Fruit fly (Drosophila melanogaster): ENCODE measurements around the gene mth.
A peak's percentile ranks its signal among the peaks of the same experiment; 100 is the strongest.

Gene mth

DNA sequence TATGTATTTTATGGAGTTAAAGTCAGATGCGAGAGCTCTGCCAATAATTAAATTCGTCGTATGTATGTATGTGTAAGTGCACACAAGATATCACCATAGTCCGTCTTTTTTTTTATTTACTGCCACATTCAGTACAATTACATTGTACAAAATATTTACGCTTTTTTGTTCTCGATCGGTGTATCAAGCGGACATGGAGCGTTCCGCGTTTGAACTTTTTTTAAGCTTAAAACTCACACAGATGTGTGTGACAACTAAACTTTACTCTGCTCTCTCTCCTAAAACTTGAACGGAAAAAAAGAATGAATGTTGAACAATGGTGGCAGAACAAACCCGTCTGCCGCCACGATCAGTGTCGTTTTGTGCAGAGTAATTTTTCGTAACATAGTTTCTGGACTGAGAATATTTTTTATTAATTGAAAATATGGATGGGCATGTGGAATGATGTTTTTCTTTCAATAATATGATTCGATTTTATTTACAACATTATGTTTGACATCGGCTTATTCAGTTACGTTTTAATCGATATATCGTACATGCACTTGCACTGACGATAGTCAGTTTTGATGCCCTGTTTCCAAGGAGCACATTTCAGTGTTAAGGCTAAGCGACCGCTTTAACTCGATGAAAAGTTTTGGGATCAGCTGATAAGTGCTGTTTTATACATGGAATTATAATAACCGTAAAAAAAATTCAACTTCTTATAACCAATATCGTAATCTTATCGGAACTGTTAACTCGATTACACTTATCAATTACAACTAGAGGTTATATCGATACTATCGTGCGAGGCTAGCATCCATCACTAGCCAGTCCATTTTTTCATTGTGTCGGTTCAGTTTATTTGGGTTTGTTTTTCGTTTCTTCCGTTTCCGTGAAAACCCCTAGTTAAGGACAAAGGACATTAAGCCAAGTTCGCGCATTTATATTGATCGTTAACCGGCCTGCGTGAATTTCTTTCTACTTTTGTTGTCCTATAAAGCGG is at the start of gene mth:
TSS of gene mth (minus strand) at position 302 of the 985 bp plus-strand sequence.
- TF ChIP-seq CG10348 (GFP tag; IDR thresholded peaks at IDR 0.05) (no peak), CG8159 (tag; optimal IDR thresholded peaks at IDR 0.05) (no peak), EcR (GFP tag; optimal IDR thresholded peaks at IDR 0.05) (no peak), fd96Ca (GFP tag; IDR thresholded peaks at IDR 0.05) (no peak; the same call in 1 of the 3 replicates), Pif1A (GFP tag; optimal IDR thresholded peaks at IDR 0.05) (peak; percentile 48), CG13204 (GFP tag; optimal IDR thresholded peaks at IDR 0.05) (no peak), Pif1B (GFP tag; optimal IDR thresholded peaks at IDR 0.05) (peak; percentile 9), D1 (tag; optimal IDR thresholded peaks at IDR 0.05) (no peak), gl (tag; optimal IDR thresholded peaks at IDR 0.05) (peak; percentile 20), rn (GFP tag; IDR thresholded peaks at IDR 0.05) (peak; percentile 47; the same call in 1 of the 2 replicates), CG9948 (tag; optimal IDR thresholded peaks at IDR 0.05) (no peak), Ets98B (GFP tag; IDR thresholded peaks at IDR 0.05) (peak; percentile 5; the same call in 1 of the 2 replicates), CG34367 (tag; optimal IDR thresholded peaks at IDR 0.05) (no peak), CG8301 (tag; optimal IDR thresholded peaks at IDR 0.05) (no peak), CG15710 (tag; optimal IDR thresholded peaks at IDR 0.05) (peak; percentile 28), CG12605 (GFP tag; IDR thresholded peaks at IDR 0.05) (no peak), Snoo (tag; optimal IDR thresholded peaks at IDR 0.05) (peak; percentile 23), CG14655 (GFP tag; optimal IDR thresholded peaks at IDR 0.05) (no peak), CG17806 (tag; optimal IDR thresholded peaks at IDR 0.05) (no peak), CG32121 (GFP tag; IDR thresholded peaks at IDR 0.05) (peak; percentile 49; the same call in 1 of the 2 replicates), CG4496 (GFP tag; IDR thresholded peaks at IDR 0.05) (no peak; the same call in 1 of the 3 replicates)

DNA sequence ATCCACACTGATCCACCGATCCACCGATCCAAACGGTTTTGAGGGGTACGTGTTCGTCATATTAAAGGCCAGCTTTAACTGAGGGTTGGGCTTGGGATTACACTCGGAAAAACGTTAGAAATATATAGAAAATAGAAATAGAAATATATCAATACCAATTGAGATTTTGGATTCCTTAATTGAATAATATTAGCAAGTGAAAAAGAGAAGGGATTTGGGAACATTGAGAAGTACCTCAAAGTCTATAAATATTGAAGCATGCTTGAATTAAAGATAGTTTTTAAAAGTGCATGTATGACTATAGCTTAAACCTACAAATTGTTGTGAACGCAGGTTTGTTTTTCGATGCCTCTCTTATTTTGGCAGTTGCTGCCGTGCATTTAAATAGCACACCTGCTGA is 48.4 kb upstream of the mth start:
- no peak for TF ChIP-seq CG12605 (GFP tag; IDR thresholded peaks at IDR 0.05)
- no peak for TF ChIP-seq CG10348 (GFP tag; IDR thresholded peaks at IDR 0.05)
- TF ChIP-seq CG17806 (tag; optimal IDR thresholded peaks at IDR 0.05), result no peak
- no peak for TF ChIP-seq gl (tag; optimal IDR thresholded peaks at IDR 0.05)
- TF ChIP-seq Snoo (tag; optimal IDR thresholded peaks at IDR 0.05), result no peak
- TF ChIP-seq rn (GFP tag; IDR thresholded peaks at IDR 0.05), result no peak
- no peak for TF ChIP-seq CG34367 (tag; optimal IDR thresholded peaks at IDR 0.05)
- no peak for TF ChIP-seq CG14655 (GFP tag; optimal IDR thresholded peaks at IDR 0.05)
- TF ChIP-seq D1 (tag; optimal IDR thresholded peaks at IDR 0.05), result no peak

DNA sequence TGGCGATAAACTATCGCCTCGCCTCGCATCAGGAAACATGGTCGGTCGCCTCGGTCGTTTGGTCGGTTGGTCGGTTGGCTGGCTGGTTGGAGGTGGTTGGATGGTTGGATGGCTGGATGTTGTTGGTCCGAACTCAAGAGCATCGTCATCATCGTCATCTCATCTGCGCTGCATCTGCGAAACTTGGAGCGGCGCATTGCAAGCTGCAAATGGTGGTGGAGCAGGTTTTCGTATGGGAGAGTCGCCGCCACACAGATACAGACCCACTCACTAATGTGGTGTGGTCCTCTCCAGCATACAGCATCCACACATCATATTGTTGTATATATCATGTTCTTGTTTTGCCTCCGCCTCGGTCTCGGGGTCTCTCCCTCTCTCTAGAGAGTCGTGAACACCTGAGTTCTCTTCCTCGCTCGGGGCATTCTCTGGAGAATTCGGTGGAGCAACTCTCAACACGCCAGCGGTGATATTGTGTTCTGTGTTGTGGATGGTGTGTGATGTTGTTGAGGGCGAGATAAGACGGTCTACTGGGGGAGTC is 45.9 kb upstream of the mth start, which contains the start of gene trh:
TSS of gene trh (minus strand) at position 12 of the 538 bp plus-strand sequence.
- no peak for TF ChIP-seq CG8159 (tag; optimal IDR thresholded peaks at IDR 0.05)
- TF ChIP-seq D1 (tag; optimal IDR thresholded peaks at IDR 0.05), result no peak
- TF ChIP-seq Pif1A (GFP tag; optimal IDR thresholded peaks at IDR 0.05), result no peak
- no peak for TF ChIP-seq Snoo (tag; optimal IDR thresholded peaks at IDR 0.05)
- TF ChIP-seq CG34367 (tag; optimal IDR thresholded peaks at IDR 0.05), result no peak
- no peak for TF ChIP-seq rn (GFP tag; IDR thresholded peaks at IDR 0.05)
- no peak for TF ChIP-seq EcR (GFP tag; optimal IDR thresholded peaks at IDR 0.05)
- no peak for TF ChIP-seq CG8301 (tag; optimal IDR thresholded peaks at IDR 0.05)
- no peak for TF ChIP-seq Ets98B (GFP tag; IDR thresholded peaks at IDR 0.05)
- no peak for TF ChIP-seq CG17806 (tag; optimal IDR thresholded peaks at IDR 0.05)
- no peak for TF ChIP-seq CG12605 (GFP tag; IDR thresholded peaks at IDR 0.05)
- TF ChIP-seq CG10348 (GFP tag; IDR thresholded peaks at IDR 0.05), result no peak
- no peak for TF ChIP-seq CG32121 (GFP tag; IDR thresholded peaks at IDR 0.05)
- no peak for TF ChIP-seq CG4496 (GFP tag; IDR thresholded peaks at IDR 0.05)
- TF ChIP-seq fd96Ca (GFP tag; IDR thresholded peaks at IDR 0.05), result no peak
- TF ChIP-seq CG9948 (tag; optimal IDR thresholded peaks at IDR 0.05), result no peak
- TF ChIP-seq CG13204 (GFP tag; optimal IDR thresholded peaks at IDR 0.05), result no peak
- TF ChIP-seq CG15710 (tag; optimal IDR thresholded peaks at IDR 0.05), result no peak

DNA sequence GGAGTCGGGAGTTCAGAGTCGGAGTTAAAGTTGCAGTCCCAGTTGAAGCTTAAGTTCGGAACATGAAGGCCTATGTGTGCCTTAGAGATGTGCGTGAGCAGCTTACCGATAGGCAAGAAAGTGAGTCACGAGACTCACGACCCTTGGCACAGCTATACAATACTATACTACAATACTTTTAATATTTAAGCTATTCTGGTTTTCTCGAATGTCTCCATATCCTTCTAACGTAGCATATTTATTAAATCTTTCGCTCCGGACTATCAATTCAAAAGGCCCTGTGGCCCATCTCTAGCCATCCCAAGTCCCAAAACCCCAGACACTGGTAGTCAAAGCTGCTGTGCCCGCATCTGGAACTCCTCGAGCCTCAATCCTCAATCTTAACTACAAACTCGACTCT is 43.4 kb upstream of the mth start:
- TF ChIP-seq Pif1A (GFP tag; optimal IDR thresholded peaks at IDR 0.05), result peak; percentile 25
- peak; percentile 7 for TF ChIP-seq CG9948 (tag; optimal IDR thresholded peaks at IDR 0.05)
- TF ChIP-seq CG8301 (tag; optimal IDR thresholded peaks at IDR 0.05), result no peak
- TF ChIP-seq CG17806 (tag; optimal IDR thresholded peaks at IDR 0.05), result peak; percentile 20

DNA sequence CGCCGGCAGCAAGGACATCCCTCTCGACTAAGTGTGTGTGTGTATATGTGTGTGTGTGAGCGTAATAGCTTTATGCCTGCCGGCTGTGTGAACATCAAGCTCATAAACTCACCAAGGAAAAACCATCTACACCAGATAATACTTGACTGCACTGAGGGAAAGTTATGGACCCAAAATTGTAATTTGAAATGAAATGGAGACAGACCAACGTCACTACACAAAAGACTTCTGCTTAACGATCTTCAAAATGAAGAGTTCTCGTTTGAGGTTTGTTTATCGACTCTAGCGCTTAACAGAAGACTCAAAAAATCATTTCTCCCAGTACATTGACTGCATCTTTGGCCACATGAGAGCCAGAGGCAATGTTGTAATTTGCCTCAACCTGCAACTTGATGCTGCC is 41.3 kb upstream of the mth start:
- TF ChIP-seq CG9948 (tag; optimal IDR thresholded peaks at IDR 0.05) (peak; percentile 52), Pif1B (GFP tag; optimal IDR thresholded peaks at IDR 0.05) (peak; percentile 31), CG8301 (tag; optimal IDR thresholded peaks at IDR 0.05) (peak; percentile 39), Pif1A (GFP tag; optimal IDR thresholded peaks at IDR 0.05) (peak; percentile 49), CG8159 (tag; optimal IDR thresholded peaks at IDR 0.05) (peak; percentile 52), EcR (GFP tag; optimal IDR thresholded peaks at IDR 0.05) (no peak), CG34367 (tag; optimal IDR thresholded peaks at IDR 0.05) (peak; percentile 48), Snoo (tag; optimal IDR thresholded peaks at IDR 0.05) (peak; percentile 2), CG12605 (GFP tag; IDR thresholded peaks at IDR 0.05) (no peak), CG15710 (tag; optimal IDR thresholded peaks at IDR 0.05) (peak; percentile 40), CG17806 (tag; optimal IDR thresholded peaks at IDR 0.05) (peak; percentile 56), fd96Ca (GFP tag; IDR thresholded peaks at IDR 0.05) (peak; percentile 32; the same call in 1 of the 3 replicates), CG14655 (GFP tag; optimal IDR thresholded peaks at IDR 0.05) (peak; percentile 60), CG4496 (GFP tag; IDR thresholded peaks at IDR 0.05) (no peak; the same call in 2 of the 3 replicates)
